Fruit fly (Drosophila melanogaster) whole organism, pupa: ENCODE data around the gene Ptp4E.
A peak's percentile ranks its signal among the peaks of the same experiment; 100 is the strongest.

Source experiments
- CG10348 ChIP-seq: fragments of 200-800 bp; sonication (Bioruptor generic); IDR thresholded peaks from 2 replicates; pipeline ENCODE4 v1.3.6; 2022; ENCODE audit warnings: missing biosample characterization, missing genetic modification characterization
- CG12605 ChIP-seq: fragments of 200-800 bp; sonication (Bioruptor generic); IDR thresholded peaks from 2 replicates; pipeline ENCODE4 v1.3.6; 2022; ENCODE audit warnings: missing biosample characterization, missing genetic modification characterization
- CG13204 ChIP-seq: fragments of 200-800 bp; sonication (Bioruptor generic); optimal IDR thresholded peaks from 2 replicates; lab custom pipeline; 2018; ENCODE audit warnings: missing biosample characterization, mild to moderate bottlenecking, missing genetic modification characterization, moderate library complexity
- CG14655 ChIP-seq: fragments of 200-800 bp; sonication (Bioruptor generic); optimal IDR thresholded peaks from 3 replicates; lab custom pipeline; 2017; ENCODE audit warnings: mild to moderate bottlenecking, missing biosample characterization, missing genetic modification reagents, missing genetic modification characterization
- CG15710 ChIP-seq: fragments of 200-800 bp; sonication (Bioruptor generic); optimal IDR thresholded peaks from 2 replicates; lab custom pipeline; 2018; ENCODE audit warnings: missing biosample characterization, mild to moderate bottlenecking, missing genetic modification characterization, moderate library complexity
- CG17806 ChIP-seq: fragments of 200-800 bp; sonication (Bioruptor generic); optimal IDR thresholded peaks from 2 replicates; lab custom pipeline; 2018; ENCODE audit warnings: missing biosample characterization, mild to moderate bottlenecking, missing genetic modification characterization, moderate library complexity
- CG32121 ChIP-seq: fragments of 200-800 bp; sonication (Bioruptor generic); IDR thresholded peaks from 2 replicates; pipeline ENCODE4 v1.3.6; 2022; ENCODE audit warnings: missing biosample characterization, missing genetic modification characterization
- CG34367 ChIP-seq: fragments of 200-800 bp; sonication (Bioruptor generic); optimal IDR thresholded peaks from 2 replicates; lab custom pipeline; 2018; ENCODE audit warnings: missing biosample characterization, mild to moderate bottlenecking, missing genetic modification characterization
- CG4496 ChIP-seq: fragments of 200-800 bp; sonication (Bioruptor generic); IDR thresholded peaks from 3 replicates; pipeline ENCODE4 v1.3.6; 2022; ENCODE audit warnings: missing biosample characterization, missing genetic modification characterization
- CG8159 ChIP-seq: fragments of 200-800 bp; sonication (Bioruptor generic); optimal IDR thresholded peaks from 3 replicates; lab custom pipeline; 2018; ENCODE audit warnings: missing biosample characterization, mild to moderate bottlenecking, missing genetic modification characterization, moderate library complexity
- CG8301 ChIP-seq: fragments of 200-800 bp; sonication (Bioruptor generic); optimal IDR thresholded peaks from 2 replicates; lab custom pipeline; 2018; ENCODE audit warnings: missing biosample characterization, mild to moderate bottlenecking, missing genetic modification characterization
- CG9948 ChIP-seq: fragments of 200-800 bp; sonication (Bioruptor generic); optimal IDR thresholded peaks from 2 replicates; lab custom pipeline; 2018; ENCODE audit warnings: missing biosample characterization, mild to moderate bottlenecking, missing genetic modification characterization, moderate library complexity
- D1 ChIP-seq: fragments of 200-800 bp; sonication (Bioruptor generic); optimal IDR thresholded peaks from 2 replicates; lab custom pipeline; 2018; ENCODE audit warnings: missing biosample characterization, mild to moderate bottlenecking, missing genetic modification characterization, moderate library complexity
- EcR ChIP-seq: fragments of 200-800 bp; sonication (Bioruptor generic); optimal IDR thresholded peaks from 3 replicates; lab custom pipeline; 2019; ENCODE audit warnings: missing biosample characterization, missing genetic modification characterization, mild to moderate bottlenecking, moderate library complexity, missing genetic modification reagents
- Ets98B ChIP-seq: fragments of 200-800 bp; sonication (Bioruptor generic); IDR thresholded peaks from 2 replicates; pipeline ENCODE4 v1.3.6; 2022; ENCODE audit warnings: missing biosample characterization, missing genetic modification characterization
- Pif1A ChIP-seq: fragments of 200-800 bp; sonication (Bioruptor generic); optimal IDR thresholded peaks from 3 replicates; lab custom pipeline; 2016; ENCODE audit warnings: missing biosample characterization, missing genetic modification characterization
- Pif1B ChIP-seq: fragments of 200-800 bp; sonication (Bioruptor generic); optimal IDR thresholded peaks from 3 replicates; lab custom pipeline; 2016; ENCODE audit warnings: missing biosample characterization, missing genetic modification characterization
- Snoo ChIP-seq: fragments of 200-800 bp; sonication (Bioruptor generic); optimal IDR thresholded peaks from 3 replicates; lab custom pipeline; 2017; ENCODE audit warnings: missing biosample characterization, mild to moderate bottlenecking, missing genetic modification characterization, inconsistent platforms
- fd96Ca ChIP-seq: fragments of 200-800 bp; sonication (Bioruptor generic); IDR thresholded peaks from 3 replicates; pipeline ENCODE4 v1.3.6; 2022; ENCODE audit warnings: missing biosample characterization, missing genetic modification characterization
- gl ChIP-seq: fragments of 200-800 bp; sonication (Bioruptor generic); optimal IDR thresholded peaks from 2 replicates; lab custom pipeline; 2018; ENCODE audit warnings: missing biosample characterization, mild to moderate bottlenecking, missing genetic modification characterization
- rn ChIP-seq: fragments of 200-800 bp; sonication (Bioruptor generic); IDR thresholded peaks from 2 replicates; pipeline ENCODE4 v1.3.6; 2022; ENCODE audit warnings: missing biosample characterization, missing genetic modification characterization

Gene Ptp4E

dm6 chrX:4938986-4939385 lies at the start of gene Ptp4E:
Gene Ptp4E, plus strand, starts transcription at chrX:4939128.
- TF ChIP-seq D1 (tag; lab: Kevin White, UChicago) (no peak), CG10348 (GFP tag; lab: Robert Waterston, UW) (no peak), rn (GFP tag; lab: Robert Waterston, UW) (no peak), CG14655 (GFP tag; lab: Kevin White, UChicago) (no peak), EcR (GFP tag; lab: Kevin White, UChicago) (peak; percentile 8), Ets98B (GFP tag; lab: Robert Waterston, UW) (no peak), CG34367 (tag; lab: Kevin White, UChicago) (no peak)

- no peak for TF ChIP-seq Snoo (tag; lab: Kevin White, UChicago)
- TF ChIP-seq Pif1A (GFP tag; lab: Kevin White, UChicago) = no peak
- TF ChIP-seq CG8301 (tag; lab: Kevin White, UChicago) = no peak
- no peak for TF ChIP-seq CG15710
- no peak for TF ChIP-seq CG14655 (GFP tag; lab: Kevin White, UChicago)
- no peak for TF ChIP-seq CG10348 (GFP tag; lab: Robert Waterston, UW)
- TF ChIP-seq CG13204 (GFP tag; lab: Kevin White, UChicago) = no peak
- no peak for TF ChIP-seq rn (GFP tag; lab: Robert Waterston, UW)
- no peak for TF ChIP-seq CG12605 (GFP tag; lab: Robert Waterston, UW)
Observed at dm6 chrX:4894596-4894995, 44.3 kb upstream of the Ptp4E start.

dm6 chrX:4896892-4897291 lies 42.0 kb upstream of the Ptp4E start:
- no peak for TF ChIP-seq Snoo (tag; lab: Kevin White, UChicago)
- no peak for TF ChIP-seq CG13204 (GFP tag; lab: Kevin White, UChicago)
- no peak for TF ChIP-seq Pif1A (GFP tag; lab: Kevin White, UChicago)
- TF ChIP-seq CG8301 (tag; lab: Kevin White, UChicago) = no peak
- no peak for TF ChIP-seq Pif1B (GFP tag; lab: Kevin White, UChicago)
- TF ChIP-seq CG32121 (GFP tag; lab: Robert Waterston, UW) = no peak
- no peak for TF ChIP-seq CG4496 (GFP tag; lab: Robert Waterston, UW)
- no peak for TF ChIP-seq CG8159 (tag; lab: Kevin White, UChicago)

- peak; percentile 89 for TF ChIP-seq CG12605 (GFP tag; lab: Robert Waterston, UW)
- peak; percentile 90 for TF ChIP-seq Ets98B (GFP tag; lab: Robert Waterston, UW)
- TF ChIP-seq rn (GFP tag; lab: Robert Waterston, UW) = peak; percentile 89
- TF ChIP-seq CG4496 (GFP tag; lab: Robert Waterston, UW) = peak; percentile 96
- TF ChIP-seq CG13204 (GFP tag; lab: Kevin White, UChicago) = no peak
- peak; percentile 83 for TF ChIP-seq fd96Ca (GFP tag; lab: Robert Waterston, UW)
- peak; percentile 75 for TF ChIP-seq CG9948 (tag; lab: Kevin White, UChicago)
- TF ChIP-seq Pif1B (GFP tag; lab: Kevin White, UChicago) = peak; percentile 27
- TF ChIP-seq CG8301 (tag; lab: Kevin White, UChicago) = peak; percentile 77
- peak; percentile 19 for TF ChIP-seq gl (tag; lab: Kevin White, UChicago)
- no peak for TF ChIP-seq EcR (GFP tag; lab: Kevin White, UChicago)
- TF ChIP-seq CG15710 = peak; percentile 81
- peak; percentile 92 for TF ChIP-seq Snoo (tag; lab: Kevin White, UChicago)
- peak; percentile 83 for TF ChIP-seq CG14655 (GFP tag; lab: Kevin White, UChicago)
- TF ChIP-seq CG8159 (tag; lab: Kevin White, UChicago) = peak; percentile 76
- peak; percentile 69 for TF ChIP-seq CG10348 (GFP tag; lab: Robert Waterston, UW)
- peak; percentile 76 for TF ChIP-seq CG17806 (tag; lab: Kevin White, UChicago)
- peak; percentile 95 for TF ChIP-seq CG32121 (GFP tag; lab: Robert Waterston, UW)
- peak; percentile 75 for TF ChIP-seq CG34367 (tag; lab: Kevin White, UChicago)
- peak; percentile 73 for TF ChIP-seq Pif1A (GFP tag; lab: Kevin White, UChicago)
- TF ChIP-seq D1 (tag; lab: Kevin White, UChicago) = peak; percentile 11
Observed at dm6 chrX:4906573-4906972, 32.4 kb upstream of the Ptp4E start, which contains the start of gene CG6927. Gene CG6927, plus strand, starts transcription at chrX:4906900.

- TF ChIP-seq Ets98B (GFP tag; lab: Robert Waterston, UW) (peak; percentile 97), CG32121 (GFP tag; lab: Robert Waterston, UW) (peak; percentile 96), CG13204 (GFP tag; lab: Kevin White, UChicago) (peak; percentile 99), Pif1B (GFP tag; lab: Kevin White, UChicago) (peak; percentile 100), EcR (GFP tag; lab: Kevin White, UChicago) (peak; percentile 89), CG14655 (GFP tag; lab: Kevin White, UChicago) (peak; percentile 97), D1 (tag; lab: Kevin White, UChicago) (peak; percentile 98), Pif1A (GFP tag; lab: Kevin White, UChicago) (peak; percentile 100), gl (tag; lab: Kevin White, UChicago) (peak; percentile 100), CG8301 (tag; lab: Kevin White, UChicago) (peak; percentile 94), CG10348 (GFP tag; lab: Robert Waterston, UW) (peak; percentile 49; the same call in 1 of the 2 replicates), CG9948 (tag; lab: Kevin White, UChicago) (peak; percentile 97), rn (GFP tag; lab: Robert Waterston, UW) (peak; percentile 97), Snoo (tag; lab: Kevin White, UChicago) (peak; percentile 99), CG15710 (peak; percentile 99), CG4496 (GFP tag; lab: Robert Waterston, UW) (peak; percentile 98), fd96Ca (GFP tag; lab: Robert Waterston, UW) (peak; percentile 97), CG12605 (GFP tag; lab: Robert Waterston, UW) (peak; percentile 98), CG17806 (tag; lab: Kevin White, UChicago) (peak; percentile 99), CG34367 (tag; lab: Kevin White, UChicago) (peak; percentile 99), CG8159 (tag; lab: Kevin White, UChicago) (peak; percentile 99)
Observed at dm6 chrX:4908926-4909432, 29.9 kb upstream of the Ptp4E start, which contains the start of gene CG32772. Gene CG32772, plus strand, starts transcription at chrX:4909102.
